Worm (Caenorhabditis elegans): ENCODE measurements around the gene nspb-3.

DNA sequence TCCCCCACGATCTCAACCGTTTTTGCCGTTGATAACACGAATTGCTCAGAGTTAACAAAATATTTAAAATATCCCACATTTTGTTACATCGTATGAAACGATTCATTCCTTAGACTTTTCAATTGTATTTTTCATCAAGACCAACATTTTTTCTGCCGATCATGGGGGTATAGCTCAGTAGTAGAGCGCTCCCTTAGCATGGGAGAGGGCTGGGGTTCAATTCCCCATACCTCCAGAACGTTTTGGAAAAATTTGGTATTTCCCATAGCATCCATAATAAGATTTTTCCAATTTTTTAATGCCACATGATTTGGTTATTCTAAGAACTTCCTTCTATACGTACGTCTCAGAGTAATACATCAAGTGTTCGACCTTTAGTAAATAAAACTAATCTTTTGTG is 32.7 kb downstream of the nspb-3 start:
- no peak for TF ChIP-seq unc-39 (tag; optimal IDR thresholded peaks at IDR 0.05)
- no peak for TF ChIP-seq nfya-1 (tag; optimal IDR thresholded peaks at IDR 0.05; ENCODE audit: insufficient read depth)
- TF ChIP-seq ama-1 (optimal IDR thresholded peaks at IDR 0.05): no peak
- no peak for TF ChIP-seq egl-27 (tag; optimal IDR thresholded peaks at IDR 0.05)
- TF ChIP-seq tbx-2 (tag; optimal IDR thresholded peaks at IDR 0.05): no peak
- no peak for TF ChIP-seq snpc-4 (tag; optimal IDR thresholded peaks at IDR 0.05)
- no peak for TF ChIP-seq fos-1 (tag; optimal IDR thresholded peaks at IDR 0.05)
- no peak for TF ChIP-seq mml-1 (tag; optimal IDR thresholded peaks at IDR 0.05)
- TF ChIP-seq lin-15B (tag; optimal IDR thresholded peaks at IDR 0.05): no peak
- TF ChIP-seq lsy-12 (tag; optimal IDR thresholded peaks at IDR 0.05): no peak
- TF ChIP-seq ztf-11 (tag; optimal IDR thresholded peaks at IDR 0.05): no peak
- no peak for TF ChIP-seq nhr-77 (tag; optimal IDR thresholded peaks at IDR 0.05)
- TF ChIP-seq lin-39 (tag; optimal IDR thresholded peaks at IDR 0.05): no peak
- TF ChIP-seq nhr-237 (tag; optimal IDR thresholded peaks at IDR 0.05): no peak

All from whole organism, L3 larva.